Worm (Caenorhabditis elegans) whole organism, late embryonic: Measurements from ENCODE around the gene str-112.

Experiments used
- C38D4.7 ChIP-seq: fragments of 200-800 bp; sonication (Bioruptor generic); optimal IDR thresholded peaks from 2 replicates; lab custom pipeline; 2018; ENCODE audit warnings: mild to moderate bottlenecking, missing genetic modification characterization, moderate library complexity, missing compliant biosample characterization
- F13H6.1 ChIP-seq: sonication (generic microtip); optimal IDR thresholded peaks from 2 replicates; lab custom pipeline; 2016; ENCODE audit warnings: missing genetic modification characterization, missing compliant biosample characterization
- Y22D7AL.16 ChIP-seq: sonication (generic microtip); optimal IDR thresholded peaks from 2 replicates; lab custom pipeline; 2016; ENCODE audit warnings: missing genetic modification characterization, missing compliant biosample characterization
- ahr-1 ChIP-seq: sonication (generic microtip); optimal IDR thresholded peaks from 2 replicates; lab custom pipeline; 2016; ENCODE audit warnings: missing genetic modification characterization, missing compliant biosample characterization
- ceh-14 ChIP-seq: sonication (generic microtip); optimal IDR thresholded peaks from 2 replicates; lab custom pipeline; 2016; ENCODE audit warnings: missing genotype, missing genetic modification characterization, missing compliant biosample characterization
- ceh-45 ChIP-seq: fragments of 200-800 bp; sonication (Bioruptor generic); IDR thresholded peaks from 2 replicates; pipeline ENCODE4 v1.3.6; 2022; ENCODE audit warnings: missing genetic modification reagents, missing genetic modification characterization, missing compliant biosample characterization
- ceh-9 ChIP-seq: sonication (generic microtip); optimal IDR thresholded peaks from 2 replicates; lab custom pipeline; 2016; ENCODE audit warnings: mild to moderate bottlenecking, missing genetic modification characterization, inconsistent platforms, missing compliant biosample characterization
- dve-1 ChIP-seq: sonication (generic microtip); optimal IDR thresholded peaks from 2 replicates; lab custom pipeline; 2017; ENCODE audit warnings: antibody characterized with exemption, mild to moderate bottlenecking, missing genetic modification characterization, missing compliant biosample characterization
- elt-2 ChIP-seq: sonication (generic microtip); optimal IDR thresholded peaks from 2 replicates; lab custom pipeline; 2016; ENCODE audit warnings: missing genetic modification reagents, missing genetic modification characterization, missing compliant biosample characterization
- hlh-13 ChIP-seq: fragments of 200-800 bp; sonication (Bioruptor generic); optimal IDR thresholded peaks from 2 replicates; lab custom pipeline; 2018; ENCODE audit warnings: mild to moderate bottlenecking, missing genetic modification characterization, missing compliant biosample characterization
- nhr-11 ChIP-seq: fragments of 150-350 bp; optimal IDR thresholded peaks from 2 replicates; lab custom pipeline; 2014; ENCODE audit warnings: missing biosample characterization, missing genetic modification characterization
- ztf-16 ChIP-seq: sonication (generic microtip); optimal IDR thresholded peaks from 2 replicates; lab custom pipeline; 2017; ENCODE audit warnings: missing genetic modification characterization, missing compliant biosample characterization

ce11 chrV:7106499-7107152 is 31.6 kb downstream of the str-112 start:
- TF ChIP-seq Y22D7AL.16 (tag; lab: Kevin White, UChicago): no peak
- TF ChIP-seq elt-2: no peak
- TF ChIP-seq C38D4.7: no peak
- TF ChIP-seq nhr-11 (tag; lab: Kevin White, UChicago): no peak
- TF ChIP-seq F13H6.1 (tag; lab: Kevin White, UChicago): no peak
- TF ChIP-seq ztf-16 (tag; lab: Kevin White, UChicago): no peak
- no peak for TF ChIP-seq hlh-13 (GFP tag; lab: Kevin White, UChicago)
- no peak for TF ChIP-seq dve-1 (tag; lab: Kevin White, UChicago)
- no peak for TF ChIP-seq ceh-45
- TF ChIP-seq ahr-1 (tag; lab: Kevin White, UChicago): no peak
- no peak for TF ChIP-seq ceh-14 (tag; lab: Kevin White, UChicago)
- no peak for TF ChIP-seq ceh-9 (tag; lab: Kevin White, UChicago)
